Worm (Caenorhabditis elegans) whole organism, young adult: ENCODE measurements around the gene dmd-9.

Experiments
- C06A6.2 ChIP-seq: fragments of 200-800 bp; sonication (Bioruptor generic); conservative IDR thresholded peaks from 2 replicates; pipeline ENCODE4 v1.3.6; 2022; ENCODE audit warnings: missing genetic modification characterization, missing compliant biosample characterization
- ama-1 ChIP-seq, 3 experiments: fragments of 150-350 bp in 1 of 3; sonication (generic microtip) in 2 of 3; optimal IDR thresholded peaks; 2 replicates each; lab custom pipeline; 2014 to 2018; ENCODE audit warnings: missing biosample characterization in 2 of 3, missing genetic modification characterization in 2 of 3, missing genetic modification reagents in 2 of 3
- ceh-79 ChIP-seq: sonication (generic microtip); optimal IDR thresholded peaks from 2 replicates; lab custom pipeline; 2017; ENCODE audit warnings: mild to moderate bottlenecking, missing genetic modification characterization, missing compliant biosample characterization
- dpl-1 ChIP-seq: fragments of 150-350 bp; optimal IDR thresholded peaks from 2 replicates; lab custom pipeline; 2014; ENCODE audit warnings: missing biosample characterization, missing genetic modification reagents, missing genetic modification characterization

DNA sequence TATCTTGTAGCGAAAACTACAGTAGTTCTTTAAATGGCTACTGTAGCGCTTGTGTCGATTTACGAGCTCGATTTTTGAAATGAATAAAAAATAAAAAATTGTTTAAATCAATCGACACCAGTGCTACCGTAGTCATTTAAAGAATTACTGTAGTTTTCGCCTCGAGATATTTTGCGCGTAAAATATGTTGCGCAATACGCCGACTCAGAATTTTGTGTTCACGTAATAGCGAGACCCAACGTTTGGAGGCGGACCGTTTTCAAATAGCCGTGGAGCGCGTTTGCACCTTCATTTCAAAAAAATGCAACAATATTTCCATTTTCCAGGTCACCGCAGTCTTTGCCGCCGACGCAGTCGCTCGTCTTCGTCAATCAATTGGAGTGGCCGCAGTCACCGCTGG is 5.9 kb upstream of the dmd-9 start:
- no peak for TF ChIP-seq dpl-1 (GFP tag; lab: Kevin White, UChicago)
- no peak for TF ChIP-seq ceh-79 (tag; lab: Kevin White, UChicago)
- no peak for TF ChIP-seq ama-1 (optimal IDR thresholded peaks at IDR 0.05; lab: Kevin White, UChicago)
- no peak for TF ChIP-seq ama-1 (GFP tag; optimal IDR thresholded peaks at IDR 0.05; lab: Kevin White, UChicago)
- no peak for TF ChIP-seq C06A6.2
